Worm (Caenorhabditis elegans): ENCODE results near the gene T07G12.5.

- TF ChIP-seq ama-1 (optimal IDR thresholded peaks at IDR 0.05) = no peak
- no peak for TF ChIP-seq zag-1 (tag; optimal IDR thresholded peaks at IDR 0.05)
- TF ChIP-seq skn-1 (tag; optimal IDR thresholded peaks at IDR 0.05) = no peak
- TF ChIP-seq R02D3.7 (tag; optimal IDR thresholded peaks at IDR 0.05) = no peak
- TF ChIP-seq nhr-237 (tag; optimal IDR thresholded peaks at IDR 0.05) = no peak
- no peak for TF ChIP-seq unc-39 (tag; optimal IDR thresholded peaks at IDR 0.05)
These were observed 39.3 kb upstream of the T07G12.5 start, which contains the start of gene oac-8 for ce11 chrIV:10584237-10584636.

Data from whole organism, L3 larva.